Worm (Caenorhabditis elegans): ENCODE results near the gene skat-1.

ce11 chrIII:9017181-9017651 is 20.6 kb upstream of the skat-1 start, which contains the start of gene F59B2.12:
- no peak for TF ChIP-seq nhr-12 (tag; optimal IDR thresholded peaks at IDR 0.05)
- TF ChIP-seq unc-39 (tag; optimal IDR thresholded peaks at IDR 0.05): no peak
- no peak for TF ChIP-seq nhr-21 (tag; optimal IDR thresholded peaks at IDR 0.05)
- TF ChIP-seq ceh-16 (tag; optimal IDR thresholded peaks at IDR 0.05): no peak
- TF ChIP-seq Y55F3AM.14 (GFP tag; optimal IDR thresholded peaks at IDR 0.05): no peak
- TF ChIP-seq mdl-1 (tag; optimal IDR thresholded peaks at IDR 0.05): no peak
- no peak for TF ChIP-seq ztf-4 (tag; optimal IDR thresholded peaks at IDR 0.05)
- TF ChIP-seq F13H6.1 (tag; optimal IDR thresholded peaks at IDR 0.05): no peak
- TF ChIP-seq crh-2 (tag; optimal IDR thresholded peaks at IDR 0.05): no peak
- no peak for TF ChIP-seq R02D3.7 (tag; optimal IDR thresholded peaks at IDR 0.05)
- no peak for TF ChIP-seq ZK546.5 (tag; optimal IDR thresholded peaks at IDR 0.05)
- no peak for TF ChIP-seq ceh-82 (tag; optimal IDR thresholded peaks at IDR 0.05)
